Fruit fly (Drosophila melanogaster) whole organism, embryonic: ENCODE data around the gene HDAC4.

Experiments
- Antp ChIP-seq: fragments of 200-800 bp; sonication (Bioruptor generic); optimal IDR thresholded peaks from 3 replicates; lab custom pipeline; 2016; ENCODE audit warnings: missing biosample characterization, missing genetic modification characterization
- Asciz ChIP-seq: fragments of 200-800 bp; sonication (Bioruptor generic); optimal IDR thresholded peaks from 2 replicates; lab custom pipeline; 2017; ENCODE audit warnings: missing biosample characterization, mild to moderate bottlenecking, missing genetic modification characterization, missing genetic modification reagents
- CG11695 ChIP-seq: fragments of 200-800 bp; sonication (Bioruptor generic); IDR thresholded peaks from 3 replicates; pipeline ENCODE4 v1.3.6; 2022; ENCODE audit warnings: missing biosample characterization, missing genetic modification characterization
- CG12391 ChIP-seq: fragments of 200-800 bp; sonication (Bioruptor generic); optimal IDR thresholded peaks from 3 replicates; lab custom pipeline; 2018; ENCODE audit warnings: missing biosample characterization, mild to moderate bottlenecking, missing genetic modification characterization, moderate library complexity
- CG12769 ChIP-seq: fragments of 200-800 bp; sonication (Bioruptor generic); optimal IDR thresholded peaks from 2 replicates; lab custom pipeline; 2019; ENCODE audit warnings: missing biosample characterization, mild to moderate bottlenecking, missing genetic modification characterization, moderate library complexity
- CG13894 ChIP-seq: fragments of 200-800 bp; sonication (Bioruptor generic); optimal IDR thresholded peaks from 3 replicates; lab custom pipeline; 2018; ENCODE audit warnings: missing biosample characterization, mild to moderate bottlenecking, missing genetic modification characterization, moderate library complexity
- CG14441 ChIP-seq: fragments of 200-800 bp; sonication (Bioruptor generic); IDR thresholded peaks from 2 replicates; pipeline ENCODE4 v1.3.6; 2022; ENCODE audit warnings: missing biosample characterization, missing genetic modification characterization
- CG1603 ChIP-seq: fragments of 200-800 bp; sonication (Bioruptor generic); optimal IDR thresholded peaks from 2 replicates; lab custom pipeline; 2019; ENCODE audit warnings: missing biosample characterization, mild to moderate bottlenecking, missing genetic modification characterization, moderate library complexity
- CG2120 ChIP-seq: fragments of 200-800 bp; sonication (Bioruptor generic); optimal IDR thresholded peaks from 3 replicates; lab custom pipeline; 2016; ENCODE audit warnings: missing biosample characterization, missing genetic modification characterization
- CG2678 ChIP-seq: fragments of 200-800 bp; sonication (Bioruptor generic); optimal IDR thresholded peaks from 3 replicates; lab custom pipeline; 2019; ENCODE audit warnings: missing biosample characterization, mild to moderate bottlenecking, missing genetic modification characterization, moderate library complexity
- CG4707 ChIP-seq: fragments of 200-800 bp; sonication (Bioruptor generic); optimal IDR thresholded peaks from 2 replicates; lab custom pipeline; 2018; ENCODE audit warnings: missing biosample characterization, mild to moderate bottlenecking, missing genetic modification characterization, moderate library complexity
- CG5953 ChIP-seq: fragments of 200-800 bp; sonication (Bioruptor generic); IDR thresholded peaks from 2 replicates; pipeline ENCODE4 v1.3.6; 2022; ENCODE audit warnings: missing biosample characterization, missing genetic modification characterization
- CG6683 ChIP-seq: fragments of 200-800 bp; sonication (Bioruptor generic); optimal IDR thresholded peaks from 2 replicates; lab custom pipeline; 2017; ENCODE audit warnings: missing biosample characterization, mild to moderate bottlenecking, missing genetic modification characterization, missing genetic modification reagents
- CG7786 ChIP-seq: fragments of 200-800 bp; sonication (Bioruptor generic); optimal IDR thresholded peaks from 2 replicates; lab custom pipeline; 2016; ENCODE audit warnings: missing biosample characterization, missing genetic modification characterization
- Dfd ChIP-seq, 2 experiments: fragments of >200 bp; optimal IDR thresholded peaks; 2 replicates each; lab custom pipeline; 2017; ENCODE audit warnings: missing biosample characterization in 2 of 2, missing genetic modification characterization in 2 of 2
- Drgx ChIP-seq: fragments of 200-800 bp; sonication (Bioruptor generic); IDR thresholded peaks from 2 replicates; pipeline ENCODE4 v1.3.6; 2022; ENCODE audit warnings: missing biosample characterization, missing genetic modification characterization
- HmgD ChIP-seq: fragments of 200-800 bp; sonication (Bioruptor generic); optimal IDR thresholded peaks from 3 replicates; lab custom pipeline; 2016; ENCODE audit warnings: missing biosample characterization, missing genetic modification characterization
- Med ChIP-seq: fragments of 200-800 bp; sonication (Bioruptor generic); peaks from one replicate; lab custom pipeline; 2016; ENCODE audit warnings: missing biosample characterization, missing genetic modification characterization, mild to moderate bottlenecking, inconsistent platforms, moderate library complexity
- Oaz ChIP-seq: fragments of 200-800 bp; sonication (Bioruptor generic); IDR thresholded peaks from 2 replicates; pipeline ENCODE4 v1.3.6; 2022; ENCODE audit warnings: missing biosample characterization, missing genetic modification characterization
- Sox102F ChIP-seq: fragments of 200-800 bp; sonication (Bioruptor generic); optimal IDR thresholded peaks from 2 replicates; lab custom pipeline; 2018; ENCODE audit warnings: missing biosample characterization, mild to moderate bottlenecking, missing genetic modification characterization, moderate library complexity
- Xbp1 ChIP-seq: fragments of 200-800 bp; sonication (Bioruptor generic); optimal IDR thresholded peaks from 3 replicates; lab custom pipeline; 2016; ENCODE audit warnings: missing biosample characterization, mild to moderate bottlenecking, missing genetic modification characterization
- Xrp1 ChIP-seq: fragments of 200-800 bp; sonication (Bioruptor generic); IDR thresholded peaks from 2 replicates; pipeline ENCODE4 v1.3.6; 2022; ENCODE audit warnings: missing biosample characterization, missing genetic modification characterization
- aop ChIP-seq: fragments of 200-800 bp; sonication (Bioruptor generic); IDR thresholded peaks from 2 replicates; pipeline ENCODE4 v1.3.6; 2022; ENCODE audit warnings: missing biosample characterization, missing genetic modification characterization
- ato ChIP-seq: fragments of 200-800 bp; sonication (Bioruptor generic); IDR thresholded peaks from 2 replicates; pipeline ENCODE4 v1.3.6; 2022; ENCODE audit warnings: missing biosample characterization, missing genetic modification characterization; ENCODE audit not compliant: partially characterized antibody
- chif ChIP-seq, 2 experiments: fragments of 200-800 bp; sonication (Bioruptor generic); optimal IDR thresholded peaks; 3 replicates each; lab custom pipeline; 2016; ENCODE audit warnings: missing biosample characterization in 2 of 2, missing genetic modification characterization in 2 of 2
- ci ChIP-seq: fragments of 200-800 bp; sonication (Bioruptor generic); IDR thresholded peaks from 3 replicates; pipeline ENCODE4 v1.3.6; 2022; ENCODE audit warnings: missing biosample characterization, missing genetic modification characterization
- corto ChIP-seq: fragments of 200-800 bp; sonication (Bioruptor generic); optimal IDR thresholded peaks from 2 replicates; lab custom pipeline; 2016; ENCODE audit warnings: missing biosample characterization, mild to moderate bottlenecking, missing genetic modification characterization, moderate library complexity
- croc ChIP-seq: fragments of 200-800 bp; sonication (Bioruptor generic); conservative IDR thresholded peaks from 3 replicates; pipeline ENCODE4 v1.3.6; 2022; ENCODE audit warnings: missing biosample characterization, missing genetic modification characterization
- cwo ChIP-seq: fragments of 200-800 bp; sonication (Bioruptor generic); optimal IDR thresholded peaks from 3 replicates; lab custom pipeline; 2017; ENCODE audit warnings: missing biosample characterization, missing genetic modification characterization, mild to moderate bottlenecking, moderate library complexity, missing genetic modification reagents
- dmrt99B ChIP-seq: fragments of 200-800 bp; sonication (Bioruptor generic); optimal IDR thresholded peaks from 2 replicates; lab custom pipeline; 2018; ENCODE audit warnings: missing biosample characterization, mild to moderate bottlenecking, missing genetic modification characterization, moderate library complexity
- eve ChIP-seq, 2 experiments: fragments of >200 bp; optimal IDR thresholded peaks; 2 replicates each; lab custom pipeline; 2017; ENCODE audit warnings: missing biosample characterization in 2 of 2, missing genetic modification characterization in 2 of 2
- fru ChIP-seq: fragments of >200 bp; optimal IDR thresholded peaks from 2 replicates; lab custom pipeline; 2017
- gcm ChIP-seq: fragments of 200-800 bp; sonication (Bioruptor generic); optimal IDR thresholded peaks from 2 replicates; lab custom pipeline; 2019; ENCODE audit warnings: missing biosample characterization, mild to moderate bottlenecking, missing genetic modification characterization, moderate library complexity
- hkb ChIP-seq, 2 experiments: fragments of 200-800 bp in 1 of 2; fragments of >200 bp in 1 of 2; sonication (Bioruptor generic) in 1 of 2; IDR thresholded peaks in 1 of 2; optimal IDR thresholded peaks in 1 of 2; 2 replicates each; pipeline versions ENCODE4 v1.3.6 to Lab custom; 2017 to 2022; ENCODE audit warnings: missing biosample characterization in 1 of 2, missing genetic modification characterization in 1 of 2
- kay ChIP-seq: fragments of 200-800 bp; sonication (Bioruptor generic); optimal IDR thresholded peaks from 2 replicates; lab custom pipeline; 2016; ENCODE audit warnings: missing biosample characterization, missing genetic modification characterization
- lab ChIP-seq: fragments of 200-800 bp; sonication (Bioruptor generic); optimal IDR thresholded peaks from 3 replicates; lab custom pipeline; 2017; ENCODE audit warnings: missing biosample characterization, missing genetic modification characterization, mild to moderate bottlenecking, moderate library complexity, missing genetic modification reagents
- lilli ChIP-seq: fragments of 200-800 bp; sonication (Bioruptor generic); optimal IDR thresholded peaks from 3 replicates; lab custom pipeline; 2016; ENCODE audit warnings: missing biosample characterization, missing genetic modification characterization
- nau ChIP-seq: fragments of 200-800 bp; sonication (Bioruptor generic); optimal IDR thresholded peaks from 3 replicates; lab custom pipeline; 2017; ENCODE audit warnings: missing biosample characterization, mild to moderate bottlenecking, missing genetic modification characterization, missing genetic modification reagents
- pan ChIP-seq, 4 experiments: fragments of >200 bp in 3 of 4; fragments of 200-800 bp in 1 of 4; sonication (Bioruptor generic) in 1 of 4; optimal IDR thresholded peaks in 3 of 4; IDR thresholded peaks in 1 of 4; 2 replicates each; pipeline versions ENCODE4 v1.3.6 to Lab custom; 2017 to 2022; ENCODE audit warnings: missing biosample characterization in 2 of 4, missing genetic modification characterization in 2 of 4, mixed read lengths in 1 of 4
- phol ChIP-seq: fragments of 200-800 bp; sonication (Bioruptor generic); optimal IDR thresholded peaks from 3 replicates; lab custom pipeline; 2018; ENCODE audit warnings: missing biosample characterization, mild to moderate bottlenecking, missing genetic modification characterization, moderate library complexity
- sc ChIP-seq, 3 experiments: fragments of >200 bp in 2 of 3; fragments of 200-800 bp in 1 of 3; sonication (Bioruptor generic) in 1 of 3; optimal IDR thresholded peaks; 2 replicates in 2 of 3; 3 replicates in 1 of 3; lab custom pipeline; 2017; ENCODE audit warnings: mild to moderate bottlenecking in 1 of 3, missing biosample characterization in 1 of 3, missing genetic modification characterization in 1 of 3, missing genetic modification reagents in 1 of 3
- slbo ChIP-seq: fragments of 200-800 bp; sonication (Bioruptor generic); IDR thresholded peaks from 2 replicates; pipeline ENCODE4 v1.3.6; 2022; ENCODE audit warnings: missing biosample characterization, missing genetic modification characterization
- sr ChIP-seq: fragments of 200-800 bp; sonication (Bioruptor generic); IDR thresholded peaks from 3 replicates; pipeline ENCODE4 v1.3.6; 2022; ENCODE audit warnings: missing biosample characterization, missing genetic modification characterization
- ttk ChIP-seq: fragments of 200-800 bp; sonication (Bioruptor generic); IDR thresholded peaks from 2 replicates; pipeline ENCODE4 v2.1.2; 2022; ENCODE audit warnings: missing biosample characterization, missing genetic modification characterization
- unc-4 ChIP-seq: fragments of 200-800 bp; sonication (Bioruptor generic); IDR thresholded peaks from 2 replicates; pipeline ENCODE4 v1.3.6; 2022; ENCODE audit warnings: missing biosample characterization, missing genetic modification characterization; ENCODE audit not compliant: partially characterized antibody
- zfh2 ChIP-seq: fragments of 200-800 bp; sonication (Bioruptor generic); optimal IDR thresholded peaks from 2 replicates; lab custom pipeline; 2016; ENCODE audit warnings: missing biosample characterization, missing genetic modification characterization

HDAC4 gene

DNA sequence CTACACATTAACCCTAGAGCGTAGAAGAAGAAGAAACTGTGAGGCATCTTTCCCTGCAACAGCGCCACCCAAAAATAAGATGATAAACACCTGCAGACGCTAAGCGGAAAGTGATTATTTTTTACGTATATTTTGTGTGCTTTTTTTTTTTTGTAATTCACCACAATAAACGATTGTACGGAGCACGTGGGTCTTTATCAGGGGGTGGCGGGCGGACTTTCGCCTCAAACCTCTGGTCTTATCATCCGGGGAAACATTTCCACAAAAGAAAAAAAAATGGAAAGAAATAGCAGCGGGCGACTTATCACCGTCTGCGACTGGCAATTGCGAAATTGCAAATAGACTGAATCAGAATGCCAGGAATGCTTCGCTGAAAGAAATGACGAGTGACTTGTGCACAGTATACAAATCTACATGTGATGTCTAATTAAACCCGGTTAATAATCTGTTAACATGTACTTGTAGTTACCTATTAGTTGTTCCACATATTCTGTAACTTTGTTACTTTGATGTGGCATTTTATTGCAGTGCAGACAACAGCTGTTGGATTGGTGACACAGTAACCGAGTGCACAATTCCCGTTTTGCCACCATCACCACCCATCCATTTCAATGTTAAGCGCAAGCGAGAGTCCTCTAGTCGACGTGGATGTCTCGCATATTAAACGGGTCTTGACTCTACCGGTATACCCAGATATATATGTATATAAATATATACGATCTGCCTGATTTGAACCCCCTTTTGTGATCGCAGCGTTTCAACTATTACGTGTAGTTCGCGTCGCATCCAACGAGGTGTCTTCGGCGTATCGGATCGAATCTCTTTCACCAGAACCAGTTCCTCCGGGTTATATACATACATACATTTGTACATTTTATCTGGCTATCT lies 46.6 kb upstream of the HDAC4 start (continued):
- peak; percentile 20 for TF ChIP-seq cwo
- TF ChIP-seq Oaz (GFP tag; lab: Robert Waterston, UW), result no peak
- TF ChIP-seq ci (GFP tag; lab: Robert Waterston, UW), result no peak; the same call in 2 of the 3 replicates
- peak; percentile 75 for TF ChIP-seq Med
- 0 out of 2 replicates have a peak, but pooled peaks have one; percentile 16 for TF ChIP-seq ttk (GFP tag; lab: Robert Waterston, UW)
- TF ChIP-seq CG11695, result 0 out of 3 replicates have a peak, but pooled peaks have one; percentile 13
- TF ChIP-seq HmgD (GFP tag; lab: Kevin White, UChicago), result no peak
- TF ChIP-seq CG5953 (GFP tag; lab: Robert Waterston, UW), result no peak
- no peak for TF ChIP-seq ato
- TF ChIP-seq kay (GFP tag; lab: Kevin White, UChicago), result no peak
- no peak for TF ChIP-seq chif (GFP tag; optimal IDR thresholded peaks at IDR 0.05; lab: Kevin White, UChicago)
- TF ChIP-seq croc (GFP tag; lab: Robert Waterston, UW), result no peak
- peak; percentile 35; the same call in 1 of the 2 replicates for TF ChIP-seq slbo
- TF ChIP-seq Xbp1, result peak; percentile 18
- TF ChIP-seq CG2120 (GFP tag; lab: Kevin White, UChicago), result peak; percentile 43
- TF ChIP-seq Asciz, result peak; percentile 47
- TF ChIP-seq lab, result peak; percentile 5
- TF ChIP-seq aop (GFP tag; lab: Robert Waterston, UW), result 0 out of 2 replicates have a peak, but pooled peaks have one; percentile 28
- peak; percentile 61 for TF ChIP-seq corto
- TF ChIP-seq phol (tag; lab: Kevin White, UChicago), result peak; percentile 15
- TF ChIP-seq gcm, result no peak
- peak; percentile 48 for TF ChIP-seq Sox102F (GFP tag; lab: Kevin White, UChicago)
- TF ChIP-seq fru (lab: Kevin White, UChicago), result no peak
- TF ChIP-seq Antp (GFP tag; lab: Kevin White, UChicago), result peak; percentile 5
- TF ChIP-seq pan (optimal IDR thresholded peaks at IDR 0.05; lab: Kevin White, UChicago), result no peak
- peak in 1 of 2 experiments; percentile 38 for TF ChIP-seq pan (GFP tag; optimal IDR thresholded peaks at IDR 0.05 in 1 of 2, IDR thresholded peaks at IDR 0.05 in 1 of 2)
- peak; percentile 53 for TF ChIP-seq CG1603 (tag; lab: Kevin White, UChicago)
- peak; percentile 1 for TF ChIP-seq CG7786 (GFP tag; lab: Kevin White, UChicago)
- no peak for TF ChIP-seq nau (GFP tag; lab: Kevin White, UChicago)
- TF ChIP-seq lilli (GFP tag; lab: Kevin White, UChicago), result peak; percentile 18
- TF ChIP-seq CG12769, result peak; percentile 11
- no peak for TF ChIP-seq Dfd (GFP tag; optimal IDR thresholded peaks at IDR 0.05; lab: Kevin White, UChicago)
- TF ChIP-seq zfh2 (GFP tag; lab: Kevin White, UChicago), result peak; percentile 22
- TF ChIP-seq eve (GFP tag; optimal IDR thresholded peaks at IDR 0.05; lab: Kevin White, UChicago), result peak in 1 of 2 experiments; percentile 85
- no peak for TF ChIP-seq hkb (optimal IDR thresholded peaks at IDR 0.05; lab: Kevin White, UChicago)
- TF ChIP-seq hkb (GFP tag; IDR thresholded peaks at IDR 0.05; lab: Robert Waterston, UW), result 0 out of 2 replicates have a peak, but pooled peaks have one; percentile 23
- no peak for TF ChIP-seq unc-4
- TF ChIP-seq Drgx (GFP tag; lab: Robert Waterston, UW), result peak; percentile 89
- no peak for TF ChIP-seq sc (optimal IDR thresholded peaks at IDR 0.05; lab: Kevin White, UChicago)
- TF ChIP-seq sc (GFP tag; optimal IDR thresholded peaks at IDR 0.05; lab: Kevin White, UChicago), result no peak
- no peak for TF ChIP-seq CG4707 (GFP tag; lab: Kevin White, UChicago)
- peak; percentile 27 for TF ChIP-seq CG2678 (tag; lab: Kevin White, UChicago)
- peak; percentile 99 for TF ChIP-seq CG13894 (tag; lab: Kevin White, UChicago)
- TF ChIP-seq CG14441 (GFP tag; lab: Robert Waterston, UW), result peak; percentile 56
- TF ChIP-seq CG12391, result peak; percentile 17
- peak; percentile 27; the same call in 1 of the 2 replicates for TF ChIP-seq Xrp1
- TF ChIP-seq CG6683 (GFP tag; lab: Kevin White, UChicago), result no peak
- TF ChIP-seq sr, result no peak
- TF ChIP-seq dmrt99B (tag; lab: Kevin White, UChicago), result peak; percentile 48
